Worm (Caenorhabditis elegans): ENCODE data around the gene F53C11.4.

ce11 chrV:13799190-13799589, 12.0 kb upstream of the F53C11.4 start:
- TF ChIP-seq ama-1 (optimal IDR thresholded peaks at IDR 0.05) = no peak
- TF ChIP-seq snpc-4 (tag; optimal IDR thresholded peaks at IDR 0.05) = no peak
- TF ChIP-seq nhr-23 (tag; optimal IDR thresholded peaks at IDR 0.05) = no peak
- TF ChIP-seq egl-27 (tag; optimal IDR thresholded peaks at IDR 0.05) = no peak
- TF ChIP-seq jun-1 (tag; optimal IDR thresholded peaks at IDR 0.05) = no peak
- no peak for TF ChIP-seq elt-3 (tag; optimal IDR thresholded peaks at IDR 0.05)
- TF ChIP-seq unc-39 (tag; optimal IDR thresholded peaks at IDR 0.05) = no peak
- no peak for TF ChIP-seq nhr-12 (tag; optimal IDR thresholded peaks at IDR 0.05)
- no peak for TF ChIP-seq nhr-11 (tag; optimal IDR thresholded peaks at IDR 0.05)
- TF ChIP-seq zag-1 (tag; optimal IDR thresholded peaks at IDR 0.05) = no peak
- no peak for TF ChIP-seq ceh-28 (tag; optimal IDR thresholded peaks at IDR 0.05)
- no peak for TF ChIP-seq ceh-16 (tag; optimal IDR thresholded peaks at IDR 0.05)

Measured in whole organism, L3 larva.